In genomic region chr2L:19048912-19049311, dm6 we compare ENCODE assay signal across 1 fruit fly cellular context.
TF ChIP-seq lines count a peak whose summit lies in the region.

Gene CG10470 (plus strand): TSS chr2L:19049076.

TF ChIP-seq in whole organism, embryonic, 481 proteins besides CTCF, POLR2A, EP300 and RAD21 (continued from another document):
- TF ChIP-seq gro (GFP tag; optimal IDR thresholded peaks at IDR 0.05; lab: Kevin White, UChicago), result no peak
- peak; percentile 12 for TF ChIP-seq Blimp-1 (GFP tag; optimal IDR thresholded peaks at IDR 0.05; lab: Kevin White, UChicago)
- no peak for TF ChIP-seq Sox100B (GFP tag; optimal IDR thresholded peaks at IDR 0.05; lab: Kevin White, UChicago)
- no peak for TF ChIP-seq cato (GFP tag; optimal IDR thresholded peaks at IDR 0.05; lab: Kevin White, UChicago; ENCODE audit: borderline replicate concordance)
- TF ChIP-seq Antp (GFP tag; optimal IDR thresholded peaks at IDR 0.05; lab: Kevin White, UChicago), result no peak
- TF ChIP-seq Mrtf (GFP tag; IDR thresholded peaks at IDR 0.05; lab: Robert Waterston, UW), result no peak
- no peak for TF ChIP-seq CG6813 (GFP tag; optimal IDR thresholded peaks at IDR 0.05; lab: Kevin White, UChicago)
- no peak for TF ChIP-seq CG4360 (GFP tag; IDR thresholded peaks at IDR 0.05; lab: Robert Waterston, UW)
- no peak for TF ChIP-seq CG18619 (GFP tag; optimal IDR thresholded peaks at IDR 0.05; lab: Kevin White, UChicago)
- TF ChIP-seq CG11085 (GFP tag; IDR thresholded peaks at IDR 0.05; lab: Robert Waterston, UW), result no peak
- TF ChIP-seq Opbp (GFP tag; IDR thresholded peaks at IDR 0.05; lab: Robert Waterston, UW; ENCODE audit: partially characterized antibody), result peak; percentile 82; the same call in 2 of the 3 replicates
- no peak for TF ChIP-seq NfI (GFP tag; optimal IDR thresholded peaks at IDR 0.05; lab: Kevin White, UChicago)
TF ChIP-seq in whole organism, embryonic: peak in this region for 96.
